Worm (Caenorhabditis elegans): ENCODE results near the gene srd-58.

The srd-58 gene

DNA sequence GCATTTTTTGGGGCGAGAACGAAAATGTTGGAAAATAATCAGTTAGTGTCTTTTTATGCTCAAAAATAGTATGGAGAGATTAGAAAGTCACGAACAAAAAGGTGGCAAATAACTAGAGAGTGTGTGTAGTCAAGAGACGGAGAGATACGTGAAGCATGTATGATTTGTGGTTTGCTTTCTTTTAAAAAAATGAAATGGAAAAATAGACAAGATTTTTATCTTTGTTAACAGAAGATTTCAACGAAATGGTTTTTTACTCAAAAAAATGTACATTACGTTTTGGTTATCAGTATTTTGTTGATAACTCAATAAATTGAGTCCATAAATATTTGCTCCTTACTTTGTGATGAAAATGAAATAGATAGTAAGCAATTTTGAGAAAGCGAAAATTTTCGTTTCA, 3.3 kb upstream of the srd-58 start, which contains the start of gene dhs-7:
Gene dhs-7, minus strand, starts transcription at position 277 of the 400 bp plus-strand sequence.
- TF ChIP-seq nhr-80 (tag; optimal IDR thresholded peaks at IDR 0.05), result peak; percentile 25
- TF ChIP-seq unc-62 (GFP tag; optimal IDR thresholded peaks at IDR 0.05), result no peak

DNA sequence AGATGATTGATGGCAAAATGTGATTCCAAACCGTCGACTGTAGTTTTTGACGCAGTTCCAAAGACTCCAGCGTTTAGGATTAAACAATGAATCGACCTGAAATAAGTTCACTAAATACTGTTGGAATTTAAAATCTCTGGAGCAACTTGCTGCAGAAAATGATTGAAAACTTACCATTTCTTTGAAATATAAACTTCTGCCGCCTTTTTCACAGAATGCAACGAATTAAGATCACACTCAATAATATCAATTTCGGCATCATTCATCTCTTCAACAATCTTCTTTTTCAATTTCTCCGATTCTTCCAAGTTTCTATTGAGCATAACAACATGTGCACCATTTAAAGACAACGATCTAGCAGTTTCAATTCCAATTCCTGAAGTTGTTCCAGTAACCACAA, 2.8 kb upstream of the srd-58 start:
- TF ChIP-seq lir-1 (GFP tag; conservative IDR thresholded peaks at IDR 0.05) (no peak), ceh-40 (GFP tag; IDR thresholded peaks at IDR 0.05) (no peak), nhr-80 (tag; optimal IDR thresholded peaks at IDR 0.05) (no peak)

DNA sequence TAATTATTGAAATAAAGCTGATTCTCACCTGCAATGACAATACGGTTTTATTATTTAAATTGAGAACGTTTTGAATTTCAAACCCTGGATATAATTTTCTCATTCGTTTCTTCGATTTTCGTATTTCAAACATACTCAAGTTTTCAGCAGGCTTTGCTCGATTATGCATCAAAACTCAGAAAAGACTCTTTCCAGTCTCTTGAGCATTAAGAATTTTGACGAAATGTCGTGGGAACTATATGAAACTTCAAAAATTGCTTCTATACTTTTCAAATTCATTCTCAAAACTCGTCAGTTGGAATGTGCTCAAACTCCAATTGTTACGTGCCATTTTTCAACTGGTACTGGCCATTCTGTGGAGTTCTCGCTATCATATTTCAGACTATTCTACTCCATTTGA, 537 bp upstream of the srd-58 start, which contains the start of gene srd-59:
Gene srd-59, plus strand, starts transcription at position 301 of the 400 bp plus-strand sequence.
- no peak for TF ChIP-seq bed-2 (GFP tag; IDR thresholded peaks at IDR 0.05)
- TF ChIP-seq F55B11.4 (tag; optimal IDR thresholded peaks at IDR 0.05; ENCODE audit: borderline replicate concordance, insufficient read depth), result no peak
- no peak for TF ChIP-seq ztf-3 (GFP tag; optimal IDR thresholded peaks at IDR 0.05)
- no peak for TF ChIP-seq ztf-22 (GFP tag; optimal IDR thresholded peaks at IDR 0.05)
- no peak for TF ChIP-seq mel-28 (tag; optimal IDR thresholded peaks at IDR 0.05; ENCODE audit: borderline replicate concordance)
- TF ChIP-seq ekl-4 (GFP tag; IDR thresholded peaks at IDR 0.05), result no peak
- no peak for TF ChIP-seq snpc-3.4 (tag; optimal IDR thresholded peaks at IDR 0.05)
- TF ChIP-seq lin-40 (tag; optimal IDR thresholded peaks at IDR 0.05), result no peak
- TF ChIP-seq athp-1 (tag; optimal IDR thresholded peaks at IDR 0.05), result no peak
- no peak for TF ChIP-seq aptf-3 (GFP tag; IDR thresholded peaks at IDR 0.05)
- TF ChIP-seq nfya-2 (GFP tag; IDR thresholded peaks at IDR 0.05), result no peak
- no peak for TF ChIP-seq nfya-1 (tag; optimal IDR thresholded peaks at IDR 0.05; ENCODE audit: borderline replicate concordance, insufficient read depth)
- TF ChIP-seq tlf-1 (GFP tag; optimal IDR thresholded peaks at IDR 0.05), result no peak

DNA sequence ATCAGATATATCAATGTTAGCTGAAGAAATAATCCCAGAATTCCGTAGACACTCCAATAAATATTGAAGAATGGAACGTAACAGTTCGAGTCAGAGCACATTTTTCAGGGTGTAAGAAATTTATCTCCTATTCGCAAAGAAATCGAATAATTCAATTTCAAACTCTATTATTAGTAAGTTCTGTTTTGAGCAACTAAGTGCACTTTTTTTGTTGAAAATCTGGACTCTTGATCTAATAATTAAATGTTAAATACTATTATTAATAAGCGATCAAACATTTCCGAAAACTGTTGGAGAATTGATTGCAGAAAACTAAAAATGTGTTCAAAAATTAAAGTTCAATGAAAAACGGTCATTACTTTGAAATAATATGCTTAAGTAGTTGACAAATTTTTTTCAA, 1.7 kb downstream of the srd-58 start, which contains the start of gene srd-56:
Gene srd-56, minus strand, starts transcription at position 101 of the 400 bp plus-strand sequence.
- TF ChIP-seq madf-8 (GFP tag; conservative IDR thresholded peaks at IDR 0.05) (no peak), let-526 (GFP tag; IDR thresholded peaks at IDR 0.05) (no peak), lin-40 (tag; optimal IDR thresholded peaks at IDR 0.05) (no peak), snpc-4 (GFP tag; optimal IDR thresholded peaks at IDR 0.05) (no peak), snpc-4 (tag; optimal IDR thresholded peaks at IDR 0.05) (no peak)

ce11 chrII:7200051-7200599, 4.7 kb downstream of the srd-58 start, which contains the start of gene pcrg-1:
Gene pcrg-1, plus strand, starts transcription at chrII:7200549.
- TF ChIP-seq hmg-20 (GFP tag; IDR thresholded peaks at IDR 0.05) (peak; percentile 61; the same call in 1 of the 2 replicates), zim-3 (tag; optimal IDR thresholded peaks at IDR 0.05) (peak; percentile 82), snpc-1.3 (tag; optimal IDR thresholded peaks at IDR 0.05; ENCODE audit: insufficient read depth) (peak; percentile 79), unc-130 (GFP tag; optimal IDR thresholded peaks at IDR 0.05) (no peak), lin-26 (GFP tag; IDR thresholded peaks at IDR 0.05) (peak; percentile 95), madf-3 (GFP tag; IDR thresholded peaks at IDR 0.05) (peak; percentile 84), Y95B8A.8 (GFP tag; IDR thresholded peaks at IDR 0.05) (peak; percentile 51; the same call in 1 of the 2 replicates), ceh-79 (tag; optimal IDR thresholded peaks at IDR 0.05) (peak; percentile 89), ets-4 (GFP tag; optimal IDR thresholded peaks at IDR 0.05) (peak; percentile 73), sea-2 (GFP tag; IDR thresholded peaks at IDR 0.05) (peak; percentile 72; the same call in 1 of the 2 replicates), ama-1 (optimal IDR thresholded peaks at IDR 0.05) (no peak), ama-1 (GFP tag; optimal IDR thresholded peaks at IDR 0.05) (peak; percentile 43 to 86), repo-1 (tag; optimal IDR thresholded peaks at IDR 0.05) (peak; percentile 87), snpc-1.1 (tag; optimal IDR thresholded peaks at IDR 0.05; ENCODE audit: insufficient read depth) (peak; percentile 95), Y67H2A.10 (GFP tag; conservative IDR thresholded peaks at IDR 0.05) (no peak), mcd-1 (GFP tag; IDR thresholded peaks at IDR 0.05) (peak; percentile 79; the same call in 1 of the 2 replicates), F23B12.7 (tag; optimal IDR thresholded peaks at IDR 0.05; ENCODE audit: insufficient read depth) (peak; percentile 26), sptf-2 (GFP tag; optimal IDR thresholded peaks at IDR 0.05) (peak; percentile 82), C06A6.2 (GFP tag; conservative IDR thresholded peaks at IDR 0.05) (peak; percentile 69; the same call in 1 of the 2 replicates), F10E7.11 (tag; optimal IDR thresholded peaks at IDR 0.05) (peak; percentile 4), ccch-3 (GFP tag; optimal IDR thresholded peaks at IDR 0.05) (no peak)
